In genomic region chr3R:16337863-16338262, dm6 we compare ENCODE assay signal across 2 fruit fly cellular contexts.
TF ChIP-seq lines count a peak whose summit lies in the region.

No protein-coding gene starts in this region.

- TF ChIP-seq CTCF in whole organism, embryonic (GFP tag; optimal IDR thresholded peaks at IDR 0.05; lab: Kevin White, UChicago) = no peak

TF ChIP-seq in whole organism, embryonic, 481 proteins besides CTCF, POLR2A, EP300 and RAD21:
- TF ChIP-seq exex (tag; optimal IDR thresholded peaks at IDR 0.05; lab: Kevin White, UChicago) (peak; percentile 86), Ets65A (GFP tag; lab: Kevin White, UChicago) (no peak), grn (GFP tag; optimal IDR thresholded peaks at IDR 0.05; lab: Kevin White, UChicago) (peak; percentile 58), sens (GFP tag; lab: Kevin White, UChicago) (peak; percentile 41), GATAe (GFP tag; conservative IDR thresholded peaks at IDR 0.05; lab: Robert Waterston, UW) (no peak), fd64A (GFP tag; optimal IDR thresholded peaks at IDR 0.05; lab: Kevin White, UChicago) (no peak), CG13894 (tag; optimal IDR thresholded peaks at IDR 0.05; lab: Kevin White, UChicago) (peak; percentile 63), CG34422 (GFP tag; IDR thresholded peaks at IDR 0.05; lab: Robert Waterston, UW) (no peak), CG9817 (tag; optimal IDR thresholded peaks at IDR 0.05; lab: Kevin White, UChicago) (no peak), Pdp1 (GFP tag; optimal IDR thresholded peaks at IDR 0.05; lab: Kevin White, UChicago) (peak in 1 of 2 experiments; percentile 20), chinmo (GFP tag; IDR thresholded peaks at IDR 0.05; lab: Robert Waterston, UW; ENCODE audit: partially characterized antibody) (no peak)

TF ChIP-seq in whole organism, prepupa, 60 proteins besides CTCF, POLR2A, EP300 and RAD21:
- peak; percentile 48 for TF ChIP-seq Eip78C (GFP tag; lab: Kevin White, UChicago)
- TF ChIP-seq Ets96B (tag; optimal IDR thresholded peaks at IDR 0.05; lab: Kevin White, UChicago) = no peak
- no peak for TF ChIP-seq CG16779 (tag; optimal IDR thresholded peaks at IDR 0.05; lab: Kevin White, UChicago)
- no peak for TF ChIP-seq dac (GFP tag; optimal IDR thresholded peaks at IDR 0.05; lab: Kevin White, UChicago)
